Fruit fly (Drosophila melanogaster) whole organism, wandering third instar larva: ENCODE data around the gene Argl.

ENCODE experiments used
- Dfd ChIP-seq: fragments of >200 bp; optimal IDR thresholded peaks from 2 replicates; lab custom pipeline; 2017; ENCODE audit warnings: missing biosample characterization, missing genetic modification characterization
- Myc ChIP-seq: fragments of >200 bp; optimal IDR thresholded peaks from 2 replicates; lab custom pipeline; 2017
- OdsH ChIP-seq: fragments of 200-800 bp; sonication (Bioruptor generic); optimal IDR thresholded peaks from 2 replicates; lab custom pipeline; 2016; ENCODE audit warnings: missing biosample characterization, mild to moderate bottlenecking, missing genetic modification characterization
- br ChIP-seq: fragments of 200-800 bp; sonication (Bioruptor generic); optimal IDR thresholded peaks from 2 replicates; lab custom pipeline; 2016; ENCODE audit warnings: missing biosample characterization, missing genetic modification characterization
- brk ChIP-seq: fragments of 200-800 bp; sonication (Bioruptor generic); optimal IDR thresholded peaks from 2 replicates; lab custom pipeline; 2016; ENCODE audit warnings: missing biosample characterization, mild to moderate bottlenecking, missing genetic modification characterization
- foxo ChIP-seq, 2 experiments: fragments of 200-800 bp; sonication (Bioruptor generic); optimal IDR thresholded peaks; 2 replicates in 1 of 2; 3 replicates in 1 of 2; lab custom pipeline; 2016 to 2017; ENCODE audit warnings: missing biosample characterization in 2 of 2, missing genetic modification characterization in 2 of 2
- lola ChIP-seq: fragments of >200 bp; optimal IDR thresholded peaks from 2 replicates; lab custom pipeline; 2017; ENCODE audit warnings: missing biosample characterization, missing genetic modification characterization
- pan ChIP-seq: fragments of >200 bp; optimal IDR thresholded peaks from 2 replicates; lab custom pipeline; 2017
- psq ChIP-seq: fragments of 200-800 bp; sonication (Bioruptor generic); optimal IDR thresholded peaks from 3 replicates; lab custom pipeline; 2017; ENCODE audit warnings: missing biosample characterization, mild to moderate bottlenecking, missing genetic modification characterization, moderate library complexity
- rgr ChIP-seq: fragments of 200-800 bp; sonication (Bioruptor generic); optimal IDR thresholded peaks from 3 replicates; lab custom pipeline; 2016; ENCODE audit warnings: missing biosample characterization, mild to moderate bottlenecking, missing genetic modification characterization

dm6 chr2L:8980359-8980758 lies 38.5 kb upstream of the Argl start, which contains the start of gene CG18662:
- TF ChIP-seq psq (GFP tag; lab: Kevin White, UChicago) = no peak
- no peak for TF ChIP-seq Myc (lab: Kevin White, UChicago)
- no peak for TF ChIP-seq foxo (GFP tag; optimal IDR thresholded peaks at IDR 0.05; lab: Kevin White, UChicago)
- no peak for TF ChIP-seq pan (lab: Kevin White, UChicago)
- no peak for TF ChIP-seq rgr (GFP tag; lab: Kevin White, UChicago)
- no peak for TF ChIP-seq brk
- no peak for TF ChIP-seq Dfd (GFP tag; lab: Kevin White, UChicago)
- TF ChIP-seq br (GFP tag; lab: Kevin White, UChicago) = no peak
- TF ChIP-seq lola = no peak
- no peak for TF ChIP-seq OdsH (GFP tag; lab: Kevin White, UChicago)
